Worm (Caenorhabditis elegans) whole organism, L3 larva: ENCODE data around the gene R05F9.11.

ENCODE experiments used
- ama-1 ChIP-seq: fragments of 150-350 bp; optimal IDR thresholded peaks from 2 replicates; lab custom pipeline; 2018
- ceh-9 ChIP-seq: sonication (generic microtip); optimal IDR thresholded peaks from 2 replicates; lab custom pipeline; 2018; ENCODE audit warnings: missing biosample characterization, missing genetic modification characterization
- egl-27 ChIP-seq: sonication (generic microtip); optimal IDR thresholded peaks from 4 replicates; lab custom pipeline; 2017; ENCODE audit warnings: missing biosample characterization, missing genetic modification reagents, missing genetic modification characterization
- hmg-11 ChIP-seq: sonication (generic microtip); optimal IDR thresholded peaks from 2 replicates; lab custom pipeline; 2016; ENCODE audit warnings: missing genetic modification characterization, missing compliant biosample characterization
- nhr-11 ChIP-seq: fragments of 150-350 bp; optimal IDR thresholded peaks from 2 replicates; lab custom pipeline; 2014; ENCODE audit warnings: missing biosample characterization, missing genetic modification characterization
- pha-4 ChIP-seq: fragments of 150-350 bp; optimal IDR thresholded peaks from 2 replicates; lab custom pipeline; 2014; ENCODE audit warnings: missing biosample characterization, missing genetic modification reagents, missing genetic modification characterization
- pqm-1 ChIP-seq: fragments of 150-350 bp; optimal IDR thresholded peaks from 2 replicates; lab custom pipeline; 2017; ENCODE audit warnings: missing biosample characterization, missing genetic modification characterization, inconsistent platforms

DNA sequence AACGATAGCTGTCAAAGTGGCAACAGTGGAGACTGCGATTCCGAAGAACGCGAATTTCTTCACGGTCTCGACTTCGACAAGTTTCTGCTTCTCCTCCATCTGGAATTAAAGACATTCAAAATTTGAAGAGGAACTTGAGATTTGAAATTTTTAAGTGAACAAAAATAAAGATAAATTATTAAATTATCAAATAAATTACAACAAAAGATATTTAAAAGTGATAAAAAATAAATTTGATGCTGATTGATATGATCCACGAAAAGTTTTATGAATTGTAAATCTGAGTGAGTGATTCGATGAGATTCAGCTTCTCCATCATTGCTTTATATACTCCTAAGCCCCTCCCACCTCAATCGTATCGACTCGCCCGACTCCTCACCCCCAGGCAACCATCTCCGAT lies 46.5 kb downstream of the R05F9.11 start, which contains the start of gene col-17:
- TF ChIP-seq ama-1 (lab: Kevin White, UChicago) (no peak), egl-27 (tag; lab: Kevin White, UChicago) (no peak), hmg-11 (tag; lab: Kevin White, UChicago) (no peak), pqm-1 (tag; lab: Kevin White, UChicago) (no peak), ceh-9 (tag; lab: Kevin White, UChicago) (no peak), pha-4 (tag; lab: Kevin White, UChicago) (no peak), nhr-11 (tag; lab: Kevin White, UChicago) (no peak)
